Fruit fly (Drosophila melanogaster): ENCODE measurements around the gene CG15484.

Gene CG15484

dm6 chr2L:12707540-12707939 lies at the start of gene CG15484, which contains the start of gene CG6180:
Gene CG15484, minus strand, starts transcription at chr2L:12707711.
Gene CG6180, plus strand, starts transcription at chr2L:12707661.
- no peak for TF ChIP-seq CG8478 (optimal IDR thresholded peaks at IDR 0.05)
- no peak for TF ChIP-seq CTCF (optimal IDR thresholded peaks at IDR 0.05)

DNA sequence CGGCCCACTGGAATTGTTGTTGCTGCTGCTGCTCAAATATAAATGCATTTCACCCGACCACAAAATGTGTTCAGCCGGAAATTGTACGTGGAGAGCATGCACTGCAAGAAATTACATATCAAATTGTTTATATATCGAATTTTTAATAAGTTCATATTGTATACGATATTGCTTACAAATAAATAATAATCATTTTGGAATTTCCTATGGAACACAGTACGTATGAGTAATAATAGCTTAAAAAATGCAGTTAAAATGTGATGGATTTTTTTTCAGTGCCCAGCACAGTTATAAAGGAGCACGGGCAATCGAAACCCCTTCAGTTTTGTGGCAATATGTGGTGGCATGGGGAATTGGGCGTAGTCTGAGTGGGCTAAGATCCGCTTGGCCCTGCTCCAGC lies 48.9 kb upstream of the CG15484 start:
- no peak for TF ChIP-seq CTCF (optimal IDR thresholded peaks at IDR 0.05)
- TF ChIP-seq CG8478 (optimal IDR thresholded peaks at IDR 0.05) = no peak

- no peak for TF ChIP-seq CTCF (optimal IDR thresholded peaks at IDR 0.05)
- TF ChIP-seq CG8478 (optimal IDR thresholded peaks at IDR 0.05) = no peak
Observed at dm6 chr2L:12750060-12750459, 42.5 kb upstream of the CG15484 start.

DNA sequence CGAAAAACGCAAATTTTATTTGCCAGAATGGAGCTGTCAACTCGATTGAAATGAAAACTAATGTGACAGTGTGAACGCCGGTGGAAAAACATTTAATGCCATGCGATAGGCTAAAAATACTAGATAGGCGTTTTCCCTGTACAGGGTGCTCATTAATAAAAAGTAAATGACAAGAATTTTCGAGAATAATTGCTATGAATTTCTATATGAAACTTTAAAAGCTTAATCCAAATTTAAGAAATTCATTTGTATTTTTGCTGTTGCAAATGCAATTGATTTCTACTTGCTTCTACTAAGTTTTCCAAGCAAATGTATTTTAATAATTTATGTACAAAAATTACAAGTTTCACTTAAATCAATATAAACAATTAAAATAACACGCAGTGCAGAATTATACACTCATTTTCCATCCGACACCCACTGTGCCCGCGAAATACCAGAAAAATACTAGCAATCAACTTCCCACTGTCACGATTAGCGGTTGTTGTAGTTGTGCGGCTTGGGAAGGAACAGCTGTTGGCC lies 14.3 kb upstream of the CG15484 start, which contains the start of gene Pih1D1:
Gene Pih1D1, minus strand, starts transcription at position 50 of the 522 bp plus-strand sequence.
- TF ChIP-seq CG8478 (optimal IDR thresholded peaks at IDR 0.05) (no peak), CTCF (optimal IDR thresholded peaks at IDR 0.05) (no peak)

DNA sequence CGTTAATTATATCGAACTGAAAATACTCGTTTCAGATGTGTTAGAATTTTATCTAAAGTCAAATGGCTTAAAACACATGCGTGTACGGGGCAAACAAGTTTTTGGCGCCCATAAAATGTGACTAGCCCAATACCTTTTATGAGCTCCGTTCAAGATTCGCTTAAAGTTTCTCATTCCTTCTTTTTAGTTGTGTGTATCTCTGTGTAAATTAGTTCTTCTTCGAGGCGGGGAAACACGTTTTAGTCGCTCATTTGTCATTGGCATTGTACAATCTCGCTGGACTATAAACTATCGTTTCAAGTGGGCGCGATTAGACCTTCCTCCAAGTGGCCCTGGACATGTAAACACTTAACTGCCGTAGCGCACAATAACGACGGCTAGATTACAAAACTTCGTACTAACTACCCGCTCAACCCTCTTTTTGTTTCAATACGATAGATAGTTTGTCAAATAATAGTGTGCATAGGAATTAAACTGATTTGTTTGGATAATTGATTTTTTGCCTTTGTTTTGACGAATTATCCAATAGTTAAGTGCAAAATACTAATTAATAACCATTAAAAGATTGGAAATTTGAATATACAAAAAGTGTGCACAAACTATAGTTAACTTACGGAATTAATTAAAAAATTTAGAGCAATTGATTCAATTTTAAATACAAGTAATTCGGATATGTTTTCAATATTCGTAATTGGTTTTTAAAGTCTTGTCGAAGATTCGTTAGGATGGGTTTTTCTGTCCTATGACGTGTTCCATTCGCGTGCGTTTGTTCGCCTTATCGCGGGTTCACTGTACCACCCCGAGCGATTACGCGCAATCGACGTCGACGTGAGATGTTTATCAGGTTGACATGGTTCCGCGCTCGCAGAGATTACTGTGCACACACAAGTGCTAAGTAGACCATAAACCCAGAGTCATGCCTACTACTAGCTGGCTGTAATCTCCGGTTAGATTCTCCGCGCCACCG lies 13.2 kb upstream of the CG15484 start:
- TF ChIP-seq CTCF (optimal IDR thresholded peaks at IDR 0.05) (no peak), CG8478 (optimal IDR thresholded peaks at IDR 0.05) (no peak)

dm6 chr2L:12719712-12720429 lies 12.4 kb upstream of the CG15484 start:
- TF ChIP-seq CG8478 (optimal IDR thresholded peaks at IDR 0.05) = no peak
- no peak for TF ChIP-seq CTCF (optimal IDR thresholded peaks at IDR 0.05)

DNA sequence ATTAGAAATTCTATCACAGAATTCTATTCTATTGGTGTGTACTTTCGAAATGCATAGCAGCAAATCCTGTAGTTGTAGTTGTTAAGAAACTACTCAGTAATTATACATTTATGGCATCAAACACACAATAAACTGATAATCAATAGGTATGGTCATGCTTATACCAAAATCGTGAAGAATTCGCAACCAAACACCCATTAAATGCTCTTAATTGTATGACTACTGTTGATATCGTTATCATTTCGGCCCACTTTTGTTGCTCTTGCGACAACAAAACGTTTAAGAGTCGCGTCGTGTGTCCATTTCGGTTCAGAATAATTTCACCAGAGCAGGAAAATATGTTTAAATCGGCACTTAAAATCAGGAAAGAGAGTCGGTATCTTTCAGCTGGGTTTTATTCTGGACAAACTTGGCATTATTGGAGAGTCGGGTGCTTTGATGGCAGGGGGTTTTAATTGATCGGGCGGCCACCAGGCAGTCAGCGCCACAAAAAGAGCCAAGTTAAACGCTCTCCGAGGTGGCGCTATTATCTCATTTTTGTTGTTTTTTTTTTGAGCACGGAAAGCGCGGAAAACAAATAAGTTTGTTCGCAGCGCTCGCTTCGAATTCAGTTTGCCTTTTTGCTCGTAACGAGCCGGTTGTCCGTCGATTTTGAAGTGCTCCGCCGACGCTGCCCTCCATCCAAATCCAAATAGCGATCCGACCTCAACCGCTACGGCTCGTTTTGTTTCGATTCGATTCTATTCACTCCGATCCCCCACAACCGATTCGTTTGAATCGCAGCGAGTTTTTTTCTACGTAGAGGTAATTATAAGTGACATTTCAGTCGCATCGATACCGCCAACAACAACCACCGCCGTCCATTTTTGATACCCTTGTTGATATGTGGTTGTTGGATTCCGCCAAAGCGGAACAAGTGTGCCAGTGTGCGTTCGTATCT lies 11.2 kb upstream of the CG15484 start, which contains the start of gene MRP:
Gene MRP, plus strand, starts transcription at position 609 of the 940 bp plus-strand sequence.
- no peak for TF ChIP-seq CTCF (optimal IDR thresholded peaks at IDR 0.05)
- no peak for TF ChIP-seq CG8478 (optimal IDR thresholded peaks at IDR 0.05)

- no peak for TF ChIP-seq CG8478 (optimal IDR thresholded peaks at IDR 0.05)
- TF ChIP-seq CTCF (optimal IDR thresholded peaks at IDR 0.05) = no peak
Observed at dm6 chr2L:12712852-12713251, 5.3 kb upstream of the CG15484 start, which contains the start of gene CG5787. Gene CG5787, minus strand, starts transcription at chr2L:12712952.

DNA sequence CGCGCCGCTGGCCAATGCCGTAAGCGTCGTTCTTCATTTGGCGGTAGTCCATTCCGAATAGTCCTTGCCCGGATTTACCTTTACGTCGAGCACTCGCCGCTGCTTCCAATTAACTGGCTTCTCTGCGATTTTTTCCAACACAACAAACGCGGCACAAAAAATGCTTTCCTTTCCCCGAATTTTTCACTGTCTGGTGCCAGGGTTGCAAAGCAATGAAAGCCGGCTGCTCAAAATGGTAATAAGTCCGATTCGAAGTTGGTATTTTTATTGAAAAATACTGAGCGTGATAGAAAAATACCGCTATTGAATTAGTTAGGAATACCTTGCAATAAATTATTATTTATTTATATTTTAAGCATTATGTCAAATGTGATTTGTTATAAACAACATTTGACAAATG lies 4.7 kb upstream of the CG15484 start:
- TF ChIP-seq CTCF (optimal IDR thresholded peaks at IDR 0.05) (no peak), CG8478 (optimal IDR thresholded peaks at IDR 0.05) (no peak)

DNA sequence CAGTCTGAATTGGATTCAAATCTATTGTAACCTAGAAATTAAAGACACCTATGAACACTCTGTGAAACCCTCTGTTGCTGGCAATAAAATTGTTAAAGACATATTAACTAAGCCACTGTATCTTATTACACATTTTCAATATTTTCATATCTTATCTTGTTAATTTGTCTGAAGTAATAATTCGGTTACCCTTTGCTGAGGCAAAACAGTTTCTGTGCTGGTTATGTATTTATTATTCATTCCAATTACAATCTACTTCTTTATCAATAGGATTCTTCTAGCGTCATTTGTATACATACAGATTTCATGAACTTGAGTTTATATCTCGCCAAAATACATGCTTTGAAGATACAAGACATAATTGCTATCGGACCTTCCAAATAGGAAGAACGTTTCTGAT lies 1.1 kb upstream of the CG15484 start:
- TF ChIP-seq CG8478 (optimal IDR thresholded peaks at IDR 0.05) = no peak
- TF ChIP-seq CTCF (optimal IDR thresholded peaks at IDR 0.05) = no peak

DNA sequence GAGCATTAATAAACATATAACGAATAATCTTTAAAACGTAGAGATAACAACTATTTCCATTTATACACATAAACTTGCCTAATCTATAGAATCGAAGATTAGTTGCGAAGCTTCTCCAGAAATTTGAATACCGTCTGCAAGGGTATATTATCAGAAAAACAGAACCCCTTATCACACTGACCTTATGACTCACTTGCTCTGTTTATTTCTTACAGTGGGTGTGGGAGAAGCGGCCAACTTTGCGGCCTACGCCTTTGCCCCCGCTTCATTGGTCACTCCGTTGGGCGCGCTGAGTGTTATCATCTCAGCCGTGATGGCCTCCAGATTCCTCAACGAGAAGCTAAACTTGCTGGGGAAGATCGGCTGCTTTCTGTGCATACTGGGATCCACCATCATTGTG lies 2.1 kb downstream of the CG15484 start:
- no peak for TF ChIP-seq CTCF (optimal IDR thresholded peaks at IDR 0.05)
- no peak for TF ChIP-seq CG8478 (optimal IDR thresholded peaks at IDR 0.05)

DNA sequence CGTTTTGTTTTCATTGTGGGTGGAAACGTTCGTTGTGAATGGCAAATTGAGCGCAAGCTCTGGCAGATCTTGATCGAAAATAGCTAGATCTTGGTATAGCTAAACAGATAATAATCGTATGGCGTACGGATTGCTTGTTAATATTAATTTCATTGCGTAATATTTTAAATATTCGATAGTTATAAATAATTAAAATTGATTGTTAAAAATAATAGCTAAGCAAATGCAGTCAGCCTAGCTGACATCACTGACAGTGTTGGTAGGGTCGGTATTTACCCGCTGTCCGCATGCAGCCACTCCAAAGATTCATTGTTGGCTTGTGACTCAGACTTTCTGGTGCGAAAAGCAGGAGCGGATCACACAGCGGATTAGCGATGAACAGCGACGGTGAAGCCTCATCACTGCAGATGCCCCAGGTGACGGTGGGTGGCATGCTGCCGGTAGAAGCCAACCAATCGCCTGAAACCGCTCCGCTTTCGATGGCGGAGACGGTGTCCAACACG lies 3.0 kb downstream of the CG15484 start, which contains the start of the genes CG5776 and spict:
Gene CG5776, minus strand, starts transcription at position 34 of the 503 bp plus-strand sequence.
Gene spict, plus strand, starts transcription at position 308 of the 503 bp plus-strand sequence.
- TF ChIP-seq CTCF (optimal IDR thresholded peaks at IDR 0.05) (peak in 1 of 2 experiments; percentile 15), CG8478 (optimal IDR thresholded peaks at IDR 0.05) (no peak)

- TF ChIP-seq CTCF (optimal IDR thresholded peaks at IDR 0.05) = no peak
- no peak for TF ChIP-seq CG8478 (optimal IDR thresholded peaks at IDR 0.05)
Observed at dm6 chr2L:12701498-12701897, 6.0 kb downstream of the CG15484 start.

Measured in S2 (cell line).